Worm (Caenorhabditis elegans): ENCODE results near the gene str-81.

The str-81 gene

ce11 chrV:19257653-19258052, 6.8 kb upstream of the str-81 start, which contains the start of gene F21D9.3:
Gene F21D9.3, minus strand, starts transcription at chrV:19257753.
- TF ChIP-seq lin-39 (tag; optimal IDR thresholded peaks at IDR 0.05) (no peak), hmg-11 (tag; optimal IDR thresholded peaks at IDR 0.05) (no peak), elt-3 (tag; optimal IDR thresholded peaks at IDR 0.05) (no peak), lin-15B (tag; optimal IDR thresholded peaks at IDR 0.05) (no peak), daf-12 (tag; optimal IDR thresholded peaks at IDR 0.05) (no peak), nhr-43 (tag; optimal IDR thresholded peaks at IDR 0.05; ENCODE audit: poor library complexity, severe bottlenecking) (no peak), ztf-11 (tag; optimal IDR thresholded peaks at IDR 0.05) (no peak), ceh-28 (tag; optimal IDR thresholded peaks at IDR 0.05) (no peak), pha-4 (tag; optimal IDR thresholded peaks at IDR 0.05) (no peak), nhr-76 (tag; optimal IDR thresholded peaks at IDR 0.05) (no peak), mdl-1 (tag; optimal IDR thresholded peaks at IDR 0.05) (no peak), aly-2 (tag; optimal IDR thresholded peaks at IDR 0.05) (no peak), ceh-16 (tag; optimal IDR thresholded peaks at IDR 0.05) (no peak), lsy-12 (tag; optimal IDR thresholded peaks at IDR 0.05) (no peak)

DNA sequence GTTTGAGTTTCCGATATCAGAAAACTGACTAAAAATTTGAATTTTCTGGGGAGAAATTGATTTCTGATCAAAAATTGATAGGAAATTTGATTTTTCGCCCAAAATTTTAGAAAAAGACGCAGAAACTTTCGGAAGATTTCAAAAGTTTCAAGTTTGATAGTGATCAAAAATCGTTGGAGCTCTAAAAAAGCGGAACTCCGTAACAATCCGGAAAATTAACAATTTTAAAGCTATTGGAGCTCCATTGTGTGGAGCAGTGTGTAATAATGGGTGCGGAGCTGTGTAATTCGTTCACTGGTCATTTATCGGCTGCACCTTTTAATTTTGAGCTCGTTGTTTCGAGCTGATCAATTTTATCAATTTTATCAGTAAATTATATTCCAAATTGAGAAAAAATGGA, 2.6 kb upstream of the str-81 start, which contains the start of gene F21D9.4:
Gene F21D9.4, plus strand, starts transcription at position 301 of the 400 bp plus-strand sequence.
- TF ChIP-seq fkh-10 (GFP tag; optimal IDR thresholded peaks at IDR 0.05) (no peak), elt-3 (tag; optimal IDR thresholded peaks at IDR 0.05) (no peak), lsy-12 (tag; optimal IDR thresholded peaks at IDR 0.05) (no peak), nhr-11 (tag; optimal IDR thresholded peaks at IDR 0.05) (no peak), fos-1 (tag; optimal IDR thresholded peaks at IDR 0.05) (no peak), aly-2 (tag; optimal IDR thresholded peaks at IDR 0.05) (no peak), ceh-28 (tag; optimal IDR thresholded peaks at IDR 0.05) (no peak), nhr-28 (tag; optimal IDR thresholded peaks at IDR 0.05) (no peak), sea-2 (GFP tag; optimal IDR thresholded peaks at IDR 0.05) (no peak), skn-1 (tag; optimal IDR thresholded peaks at IDR 0.05) (no peak), pha-4 (tag; optimal IDR thresholded peaks at IDR 0.05) (no peak), mml-1 (tag; optimal IDR thresholded peaks at IDR 0.05) (no peak), pqm-1 (tag; optimal IDR thresholded peaks at IDR 0.05) (no peak), elt-2 (tag; optimal IDR thresholded peaks at IDR 0.05) (no peak), ama-1 (optimal IDR thresholded peaks at IDR 0.05) (no peak), ceh-16 (tag; optimal IDR thresholded peaks at IDR 0.05) (no peak)

DNA sequence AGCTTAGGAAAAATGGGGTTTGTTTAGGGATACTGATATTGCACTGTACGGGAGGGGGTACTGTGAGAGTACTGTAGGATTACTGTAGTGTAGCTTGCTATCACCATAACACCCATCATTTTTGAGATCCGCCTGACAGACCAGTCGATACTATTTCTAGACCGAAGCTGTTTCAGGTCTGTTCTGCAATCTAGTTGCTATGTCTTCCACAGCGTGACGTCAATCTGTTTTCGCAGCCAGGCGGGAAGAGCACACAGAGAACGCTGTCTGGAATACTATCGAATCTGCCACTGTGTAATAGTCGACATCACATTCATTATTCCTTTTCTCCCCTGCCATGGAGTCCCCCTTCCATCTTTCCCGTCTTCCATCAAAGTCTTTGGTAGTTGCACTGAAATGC, 961 bp upstream of the str-81 start, which contains the start of gene F21D9.11:
Gene F21D9.11, plus strand, starts transcription at position 301 of the 400 bp plus-strand sequence.
- TF ChIP-seq skn-1 (tag; optimal IDR thresholded peaks at IDR 0.05) = no peak
- no peak for TF ChIP-seq unc-62 (GFP tag; optimal IDR thresholded peaks at IDR 0.05)

DNA sequence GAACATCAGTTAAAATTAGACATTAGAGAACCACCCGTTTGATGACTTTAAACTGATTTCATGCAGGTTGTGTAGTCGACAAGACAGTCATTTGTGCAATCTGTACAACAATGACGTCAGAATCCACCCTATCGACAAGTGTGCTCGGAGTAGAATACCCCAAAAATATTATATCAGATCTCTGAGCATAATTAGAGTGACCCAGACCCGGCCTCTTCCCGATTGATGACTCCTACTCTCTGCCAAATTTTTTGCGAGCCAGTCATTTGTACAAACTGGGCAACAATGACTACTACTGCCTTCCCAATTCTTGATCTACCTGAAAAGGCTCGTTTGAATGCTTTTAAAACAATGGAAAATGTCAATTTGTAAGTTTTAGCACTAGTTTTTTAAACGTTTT, 10.8 kb downstream of the str-81 start, which contains the start of the genes fbxb-115 and fbxb-1:
Gene fbxb-115, minus strand, starts transcription at position 101 of the 400 bp plus-strand sequence.
Gene fbxb-1, plus strand, starts transcription at position 226 of the 400 bp plus-strand sequence.
- TF ChIP-seq skn-1 (tag; optimal IDR thresholded peaks at IDR 0.05) = no peak
- no peak for TF ChIP-seq nhr-77 (tag; optimal IDR thresholded peaks at IDR 0.05)
- no peak for TF ChIP-seq nhr-11 (tag; optimal IDR thresholded peaks at IDR 0.05)
- no peak for TF ChIP-seq aly-2 (tag; optimal IDR thresholded peaks at IDR 0.05)
- no peak for TF ChIP-seq zag-1 (tag; optimal IDR thresholded peaks at IDR 0.05)
- TF ChIP-seq ceh-9 (tag; optimal IDR thresholded peaks at IDR 0.05) = no peak
- TF ChIP-seq sea-2 (GFP tag; optimal IDR thresholded peaks at IDR 0.05) = no peak
- TF ChIP-seq ztf-11 (tag; optimal IDR thresholded peaks at IDR 0.05) = no peak
- no peak for TF ChIP-seq mdl-1 (tag; optimal IDR thresholded peaks at IDR 0.05)
- no peak for TF ChIP-seq egl-27 (tag; optimal IDR thresholded peaks at IDR 0.05)
- TF ChIP-seq ceh-82 (tag; optimal IDR thresholded peaks at IDR 0.05) = no peak
- no peak for TF ChIP-seq daf-12 (tag; optimal IDR thresholded peaks at IDR 0.05)

DNA sequence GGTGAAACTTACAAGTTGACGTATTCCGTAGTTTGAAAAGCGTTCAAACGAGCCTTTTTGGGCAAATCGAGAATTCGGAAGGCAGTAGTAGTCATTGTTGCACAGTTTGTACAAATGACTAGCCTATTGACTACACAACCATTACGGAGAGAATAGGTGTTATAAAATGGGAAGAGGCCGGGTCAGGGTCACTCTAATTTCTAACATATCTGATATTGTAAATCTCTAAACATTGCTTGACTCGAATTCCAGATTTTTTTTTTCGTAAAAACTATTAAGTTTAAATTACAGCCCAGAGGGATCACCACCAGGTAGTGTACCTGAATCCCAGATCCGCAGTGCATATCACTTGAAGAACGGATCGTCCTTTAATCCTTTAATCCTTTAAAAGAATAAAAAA, 13.7 kb downstream of the str-81 start, which contains the start of gene fbxb-2:
Gene fbxb-2, minus strand, starts transcription at position 101 of the 400 bp plus-strand sequence.
- TF ChIP-seq skn-1 (tag; optimal IDR thresholded peaks at IDR 0.05) (no peak), egl-5 (tag; optimal IDR thresholded peaks at IDR 0.05) (no peak), ztf-11 (tag; optimal IDR thresholded peaks at IDR 0.05) (no peak), fos-1 (tag; optimal IDR thresholded peaks at IDR 0.05) (no peak), fkh-2 (tag; optimal IDR thresholded peaks at IDR 0.05) (no peak), ceh-82 (tag; optimal IDR thresholded peaks at IDR 0.05) (no peak)

DNA sequence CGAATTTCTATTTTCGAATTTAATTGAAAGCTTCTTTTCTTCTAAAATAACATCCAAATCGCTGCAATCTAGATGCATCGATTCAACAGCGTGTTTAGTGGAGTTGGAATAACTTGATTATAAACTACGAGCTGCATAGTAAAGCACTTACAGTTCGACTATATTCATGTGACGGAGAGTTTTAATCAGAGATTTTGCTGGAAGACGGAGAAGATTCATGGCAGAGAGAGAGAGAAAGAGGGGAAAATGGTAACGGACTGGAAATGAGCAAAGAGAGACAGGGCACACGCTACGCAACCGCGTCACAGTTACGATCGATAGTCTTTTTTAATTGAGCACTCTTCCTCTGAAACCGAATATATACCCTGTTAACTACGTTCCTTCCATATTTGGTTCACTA, 17.4 kb downstream of the str-81 start, which contains the start of gene fbxb-116:
Gene fbxb-116, plus strand, starts transcription at position 301 of the 400 bp plus-strand sequence.
- no peak for TF ChIP-seq nhr-23 (tag; optimal IDR thresholded peaks at IDR 0.05)
- no peak for TF ChIP-seq nhr-237 (tag; optimal IDR thresholded peaks at IDR 0.05)
- no peak for TF ChIP-seq nhr-12 (tag; optimal IDR thresholded peaks at IDR 0.05)
- TF ChIP-seq nhr-67 (tag; optimal IDR thresholded peaks at IDR 0.05) = no peak
- no peak for TF ChIP-seq lin-39 (tag; optimal IDR thresholded peaks at IDR 0.05)
- TF ChIP-seq ztf-4 (tag; optimal IDR thresholded peaks at IDR 0.05) = no peak
- TF ChIP-seq ZK546.5 (tag; optimal IDR thresholded peaks at IDR 0.05) = no peak
- no peak for TF ChIP-seq snpc-4 (tag; optimal IDR thresholded peaks at IDR 0.05)
- TF ChIP-seq egl-27 (tag; optimal IDR thresholded peaks at IDR 0.05) = no peak
- TF ChIP-seq nhr-77 (tag; optimal IDR thresholded peaks at IDR 0.05) = no peak
- no peak for TF ChIP-seq ceh-16 (tag; optimal IDR thresholded peaks at IDR 0.05)
- TF ChIP-seq skn-1 (tag; optimal IDR thresholded peaks at IDR 0.05) = no peak
- TF ChIP-seq nhr-11 (tag; optimal IDR thresholded peaks at IDR 0.05) = no peak
- no peak for TF ChIP-seq unc-39 (tag; optimal IDR thresholded peaks at IDR 0.05)
- no peak for TF ChIP-seq fkh-10 (GFP tag; optimal IDR thresholded peaks at IDR 0.05)
- no peak for TF ChIP-seq jun-1 (tag; optimal IDR thresholded peaks at IDR 0.05)
